Worm (Caenorhabditis elegans): ENCODE measurements around the gene Y38E10A.34.

Gene Y38E10A.34

ce11 chrII:12626887-12627286 is 4.1 kb upstream of the Y38E10A.34 start, which contains the start of gene nspe-7:
Gene nspe-7, plus strand, starts transcription at chrII:12627187.
- TF ChIP-seq unc-62 (GFP tag; optimal IDR thresholded peaks at IDR 0.05) = no peak

ce11 chrII:12628566-12628965 is 2.4 kb upstream of the Y38E10A.34 start, which contains the start of gene nspe-5:
Gene nspe-5, plus strand, starts transcription at chrII:12628866.
- no peak for TF ChIP-seq unc-62 (GFP tag; optimal IDR thresholded peaks at IDR 0.05)

ce11 chrII:12629387-12629786 is 1.6 kb upstream of the Y38E10A.34 start, which contains the start of gene Y38E10A.28:
Gene Y38E10A.28, plus strand, starts transcription at chrII:12629687.
- TF ChIP-seq unc-62 (GFP tag; optimal IDR thresholded peaks at IDR 0.05) = no peak

- TF ChIP-seq unc-62 (GFP tag; optimal IDR thresholded peaks at IDR 0.05) = no peak
These were observed 3.8 kb downstream of the Y38E10A.34 start, which contains the start of gene Y38E10A.17 for ce11 chrII:12634749-12635318. Gene Y38E10A.17, minus strand, starts transcription at chrII:12634799.

- no peak for TF ChIP-seq unc-62 (GFP tag; optimal IDR thresholded peaks at IDR 0.05)
These were observed 5.6 kb downstream of the Y38E10A.34 start, which contains the start of gene nhr-234 for ce11 chrII:12636602-12637001. Gene nhr-234, plus strand, starts transcription at chrII:12636678.

- no peak for TF ChIP-seq unc-62 (GFP tag; optimal IDR thresholded peaks at IDR 0.05)
These were observed 9.4 kb downstream of the Y38E10A.34 start, which contains the start of gene nhr-235 for ce11 chrII:12640370-12640769. Gene nhr-235, plus strand, starts transcription at chrII:12640670.

ce11 chrII:12654447-12654846 is 23.5 kb downstream of the Y38E10A.34 start, which contains the start of gene rgs-4:
Gene rgs-4, plus strand, starts transcription at chrII:12654747.
- no peak for TF ChIP-seq unc-62 (GFP tag; optimal IDR thresholded peaks at IDR 0.05)

ce11 chrII:12655816-12656215 is 24.8 kb downstream of the Y38E10A.34 start:
- TF ChIP-seq unc-62 (GFP tag; optimal IDR thresholded peaks at IDR 0.05) = no peak

ce11 chrII:12657620-12658019 is 26.6 kb downstream of the Y38E10A.34 start:
- no peak for TF ChIP-seq unc-62 (GFP tag; optimal IDR thresholded peaks at IDR 0.05)

- TF ChIP-seq unc-62 (GFP tag; optimal IDR thresholded peaks at IDR 0.05) = no peak
These were observed 27.4 kb downstream of the Y38E10A.34 start for ce11 chrII:12658409-12658808.

- no peak for TF ChIP-seq unc-62 (GFP tag; optimal IDR thresholded peaks at IDR 0.05)
These were observed 28.8 kb downstream of the Y38E10A.34 start for ce11 chrII:12659676-12660371.

- no peak for TF ChIP-seq unc-62 (GFP tag; optimal IDR thresholded peaks at IDR 0.05)
These were observed 30.9 kb downstream of the Y38E10A.34 start for ce11 chrII:12661930-12662329.

- no peak for TF ChIP-seq unc-62 (GFP tag; optimal IDR thresholded peaks at IDR 0.05)
These were observed 34.0 kb downstream of the Y38E10A.34 start for ce11 chrII:12665019-12665418.

- no peak for TF ChIP-seq unc-62 (GFP tag; optimal IDR thresholded peaks at IDR 0.05)
These were observed 35.1 kb downstream of the Y38E10A.34 start for ce11 chrII:12666042-12666441.

- TF ChIP-seq unc-62 (GFP tag; optimal IDR thresholded peaks at IDR 0.05) = no peak
These were observed 37.2 kb downstream of the Y38E10A.34 start for ce11 chrII:12668148-12668547.

ce11 chrII:12668874-12669273 is 37.9 kb downstream of the Y38E10A.34 start:
- no peak for TF ChIP-seq unc-62 (GFP tag; optimal IDR thresholded peaks at IDR 0.05)

- TF ChIP-seq unc-62 (GFP tag; optimal IDR thresholded peaks at IDR 0.05) = no peak
These were observed 38.4 kb downstream of the Y38E10A.34 start for ce11 chrII:12669342-12669741.
